Fruit fly (Drosophila melanogaster): ENCODE results near the gene Cpr62Bb.

Cpr62Bb gene

DNA sequence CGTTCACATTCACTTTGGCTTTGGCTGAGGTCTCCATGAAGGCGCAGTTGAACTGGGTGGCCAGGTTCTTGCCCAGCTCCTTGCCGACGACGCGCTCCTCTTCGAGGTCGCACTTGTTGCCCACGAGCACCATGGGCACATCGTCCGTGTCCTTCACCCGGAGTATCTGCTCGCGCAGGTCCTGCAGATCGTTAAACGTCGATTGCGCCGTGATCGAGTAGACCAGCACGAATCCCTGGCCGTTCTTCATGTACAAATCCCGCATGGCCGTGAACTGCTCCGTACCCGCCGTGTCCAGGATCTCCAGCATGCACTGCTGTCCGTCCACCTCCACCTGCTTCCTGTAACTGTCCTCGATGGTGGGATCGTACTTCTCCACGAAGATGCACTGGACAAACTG, 25.8 kb upstream of the Cpr62Bb start:
- TF ChIP-seq onecut (GFP tag; IDR thresholded peaks at IDR 0.05) (no peak), CG4820 (GFP tag; optimal IDR thresholded peaks at IDR 0.05) (no peak), ci (GFP tag; IDR thresholded peaks at IDR 0.05) (0 out of 3 replicates have a peak, but pooled peaks have one; percentile 27), Med (GFP tag) (peak; percentile 64), CG8478 (optimal IDR thresholded peaks at IDR 0.05) (peak; percentile 65)

DNA sequence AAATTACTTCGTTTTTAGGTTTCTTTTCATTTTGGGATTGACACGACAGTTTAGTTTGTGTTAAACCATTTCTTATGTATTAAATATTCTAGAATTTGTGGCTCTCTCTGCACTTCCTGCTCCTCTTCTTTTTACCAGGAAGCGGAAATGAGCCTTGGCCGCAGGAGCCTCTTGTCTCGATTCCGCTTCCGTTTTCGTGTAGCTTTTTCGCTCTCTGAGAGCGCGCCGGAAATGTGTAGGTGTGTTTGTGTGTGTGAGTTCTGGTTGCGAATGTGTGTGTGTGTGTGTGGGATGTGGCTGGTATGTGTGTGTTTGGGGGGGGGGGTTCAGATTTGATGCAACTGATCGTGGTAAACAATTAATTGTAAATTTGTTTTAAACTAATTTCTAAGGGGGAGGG, 24.6 kb upstream of the Cpr62Bb start:
- TF ChIP-seq Fer1 (GFP tag; optimal IDR thresholded peaks at IDR 0.05) (peak; percentile 49), Ets97D (GFP tag; optimal IDR thresholded peaks at IDR 0.05) (peak; percentile 92), z (GFP tag; IDR thresholded peaks at IDR 0.05) (0 out of 3 replicates have a peak, but pooled peaks have one; percentile 16), scrt (GFP tag; optimal IDR thresholded peaks at IDR 0.05) (peak; percentile 32), CG2678 (tag; optimal IDR thresholded peaks at IDR 0.05) (peak; percentile 2), phol (tag; optimal IDR thresholded peaks at IDR 0.05) (no peak), CG8478 (optimal IDR thresholded peaks at IDR 0.05) (no peak), CG14860 (GFP tag; IDR thresholded peaks at IDR 0.05; ENCODE audit: partially characterized antibody) (no peak), dmrt99B (tag; optimal IDR thresholded peaks at IDR 0.05) (peak; percentile 7), CG12219 (GFP tag; optimal IDR thresholded peaks at IDR 0.05) (no peak), sisA (GFP tag; IDR thresholded peaks at IDR 0.05) (no peak), CG15514 (GFP tag; optimal IDR thresholded peaks at IDR 0.05) (peak; percentile 30), CG13296 (GFP tag; optimal IDR thresholded peaks at IDR 0.05) (peak; percentile 36), Side (GFP tag; optimal IDR thresholded peaks at IDR 0.05) (no peak), sr (GFP tag; IDR thresholded peaks at IDR 0.05) (0 out of 3 replicates have a peak, but pooled peaks have one; percentile 35), nau (GFP tag; optimal IDR thresholded peaks at IDR 0.05) (peak; percentile 60), rib (GFP tag; IDR thresholded peaks at IDR 0.05) (no peak), sd (tag; optimal IDR thresholded peaks at IDR 0.05) (peak; percentile 42), CG12769 (tag; optimal IDR thresholded peaks at IDR 0.05) (no peak), CG1233 (GFP tag; optimal IDR thresholded peaks at IDR 0.05) (peak; percentile 55), gsb (GFP tag; IDR thresholded peaks at IDR 0.05) (no peak), ash1 (GFP tag; optimal IDR thresholded peaks at IDR 0.05) (no peak), CG7745 (tag; optimal IDR thresholded peaks at IDR 0.05) (no peak), CG7987 (GFP tag; optimal IDR thresholded peaks at IDR 0.05) (peak; percentile 45), Meics (GFP tag; optimal IDR thresholded peaks at IDR 0.05) (peak; percentile 17), CG34224 (GFP tag; IDR thresholded peaks at IDR 0.05; ENCODE audit: partially characterized antibody) (no peak), CG4617 (GFP tag; optimal IDR thresholded peaks at IDR 0.05; ENCODE audit: borderline replicate concordance) (no peak), Adf1 (GFP tag; IDR thresholded peaks at IDR 0.05) (no peak), ac (GFP tag; optimal IDR thresholded peaks at IDR 0.05) (no peak), CG15479 (GFP tag; optimal IDR thresholded peaks at IDR 0.05) (no peak), CG10543 (GFP tag; optimal IDR thresholded peaks at IDR 0.05) (no peak), CG32767 (GFP tag; IDR thresholded peaks at IDR 0.05) (0 out of 2 replicates have a peak, but pooled peaks have one; percentile 18), Eip74EF (GFP tag; optimal IDR thresholded peaks at IDR 0.05) (peak in 1 of 2 experiments; percentile 21), aop (GFP tag; IDR thresholded peaks at IDR 0.05) (peak; percentile 76; the same call in 1 of the 2 replicates), Med (GFP tag) (peak; percentile 80), CG6813 (GFP tag; optimal IDR thresholded peaks at IDR 0.05) (no peak), mirr (GFP tag; optimal IDR thresholded peaks at IDR 0.05) (no peak), CG7271 (tag; optimal IDR thresholded peaks at IDR 0.05) (peak; percentile 76), BtbVII (GFP tag; optimal IDR thresholded peaks at IDR 0.05) (peak; percentile 9), CG34376 (GFP tag; optimal IDR thresholded peaks at IDR 0.05) (peak; percentile 22), zfh1 (GFP tag; IDR thresholded peaks at IDR 0.05) (0 out of 3 replicates have a peak, but pooled peaks have one; percentile 18), vvl (GFP tag; IDR thresholded peaks at IDR 0.05) (peak; percentile 17; the same call in 1 of the 2 replicates), CG3847 (GFP tag; IDR thresholded peaks at IDR 0.05) (no peak), D19A (tag; optimal IDR thresholded peaks at IDR 0.05) (no peak), gce (GFP tag; IDR thresholded peaks at IDR 0.05) (0 out of 3 replicates have a peak, but pooled peaks have one; percentile 13)
